Worm (Caenorhabditis elegans) whole organism, young adult: ENCODE measurements around the gene melo-3.

Experiments
- B0035.1 ChIP-seq: sonication (generic microtip); optimal IDR thresholded peaks from 2 replicates; lab custom pipeline; 2016; ENCODE audit warnings: missing genetic modification characterization, mild to moderate bottlenecking, missing compliant biosample characterization, missing genotype, missing genetic modification reagents
- F33H1.4 ChIP-seq: fragments of 200-800 bp; sonication (Bioruptor generic); IDR thresholded peaks from 2 replicates; pipeline ENCODE4 v1.3.6; 2022; ENCODE audit warnings: missing genetic modification reagents, missing genetic modification characterization, missing compliant biosample characterization
- F49E8.2 ChIP-seq: sonication (generic microtip); optimal IDR thresholded peaks from 3 replicates; lab custom pipeline; 2017; ENCODE audit warnings: missing genetic modification characterization, mild to moderate bottlenecking, missing compliant biosample characterization, antibody characterized with exemption, moderate library complexity; ENCODE audit not compliant: insufficient read depth
- F57A8.1 ChIP-seq: fragments of 200-800 bp; sonication (Bioruptor generic); optimal IDR thresholded peaks from 2 replicates; lab custom pipeline; 2018; ENCODE audit warnings: mild to moderate bottlenecking, missing genetic modification characterization, moderate library complexity, missing compliant biosample characterization
- K11D2.4 ChIP-seq: fragments of 200-800 bp; sonication (Bioruptor generic); IDR thresholded peaks from 2 replicates; pipeline ENCODE4 v1.3.6; 2022; ENCODE audit warnings: missing genetic modification reagents, missing genetic modification characterization, missing compliant biosample characterization
- T07F8.4 ChIP-seq: sonication (generic microtip); optimal IDR thresholded peaks from 2 replicates; lab custom pipeline; 2016; ENCODE audit warnings: mild to moderate bottlenecking, missing genetic modification characterization, moderate library complexity, missing compliant biosample characterization
- Y95B8A.8 ChIP-seq: fragments of 200-800 bp; sonication (Bioruptor generic); IDR thresholded peaks from 2 replicates; pipeline ENCODE4 v1.3.6; 2022; ENCODE audit warnings: missing genetic modification reagents, missing genetic modification characterization, missing compliant biosample characterization
- ZK185.1 ChIP-seq: sonication (generic microtip); optimal IDR thresholded peaks from 2 replicates; lab custom pipeline; 2016; ENCODE audit warnings: mild to moderate bottlenecking, missing genetic modification characterization, missing compliant biosample characterization; ENCODE audit not compliant: poor library complexity, severe bottlenecking
- aptf-2 ChIP-seq: fragments of 200-800 bp; sonication (Bioruptor generic); conservative IDR thresholded peaks from 2 replicates; pipeline ENCODE4 v1.3.6; 2022; ENCODE audit warnings: missing genetic modification reagents, missing genetic modification characterization, missing compliant biosample characterization
- athp-1 ChIP-seq: sonication (generic microtip); optimal IDR thresholded peaks from 2 replicates; lab custom pipeline; 2017; ENCODE audit warnings: mild to moderate bottlenecking, missing genetic modification characterization, missing compliant biosample characterization
- attf-6 ChIP-seq: fragments of 200-800 bp; sonication (Bioruptor generic); IDR thresholded peaks from 2 replicates; pipeline ENCODE4 v1.3.6; 2022; ENCODE audit warnings: missing genetic modification reagents, missing genetic modification characterization, missing compliant biosample characterization
- bed-1 ChIP-seq: fragments of 200-800 bp; sonication (Bioruptor generic); IDR thresholded peaks from 2 replicates; pipeline ENCODE4 v1.3.6; 2022; ENCODE audit warnings: missing genetic modification reagents, missing genetic modification characterization, missing compliant biosample characterization
- bed-2 ChIP-seq: fragments of 200-800 bp; sonication (Bioruptor generic); IDR thresholded peaks from 2 replicates; pipeline ENCODE4 v1.3.6; 2022; ENCODE audit warnings: missing genetic modification reagents, missing genetic modification characterization, missing compliant biosample characterization
- cebp-2 ChIP-seq: fragments of 200-800 bp; sonication (Bioruptor generic); IDR thresholded peaks from 2 replicates; pipeline ENCODE4 v1.3.6; 2022; ENCODE audit warnings: missing genetic modification characterization, missing compliant biosample characterization
- ceh-100 ChIP-seq: fragments of 200-800 bp; sonication (Bioruptor generic); IDR thresholded peaks from 2 replicates; pipeline ENCODE4 v1.3.6; 2022; ENCODE audit warnings: missing genetic modification reagents, missing genetic modification characterization, missing compliant biosample characterization
- ceh-40 ChIP-seq: fragments of 200-800 bp; sonication (Bioruptor generic); IDR thresholded peaks from 2 replicates; pipeline ENCODE4 v1.3.6; 2022; ENCODE audit warnings: missing genetic modification characterization, missing compliant biosample characterization
- ceh-58 ChIP-seq: fragments of 200-800 bp; sonication (Bioruptor generic); IDR thresholded peaks from 2 replicates; pipeline ENCODE4 v1.3.6; 2022; ENCODE audit warnings: missing genetic modification characterization, missing compliant biosample characterization
- dox-1 ChIP-seq: fragments of 200-800 bp; sonication (Bioruptor generic); IDR thresholded peaks from 2 replicates; pipeline ENCODE4 v1.3.6; 2022; ENCODE audit warnings: missing genetic modification reagents, missing genetic modification characterization, missing compliant biosample characterization
- ekl-4 ChIP-seq: fragments of 200-800 bp; sonication (Bioruptor generic); IDR thresholded peaks from 2 replicates; pipeline ENCODE4 v1.3.6; 2022; ENCODE audit warnings: missing genetic modification reagents, missing genetic modification characterization, missing compliant biosample characterization
- hlh-12 ChIP-seq: sonication (generic microtip); optimal IDR thresholded peaks from 2 replicates; lab custom pipeline; 2016; ENCODE audit warnings: missing genetic modification characterization, missing compliant biosample characterization
- hrde-1 ChIP-seq: sonication (generic microtip); optimal IDR thresholded peaks from 2 replicates; lab custom pipeline; 2016; ENCODE audit warnings: missing genetic modification characterization, mild to moderate bottlenecking, missing compliant biosample characterization, moderate library complexity, missing genotype, missing genetic modification reagents, borderline replicate concordance
- hsf-1 ChIP-seq: fragments of 200-800 bp; sonication (Bioruptor generic); IDR thresholded peaks from 2 replicates; pipeline ENCODE4 v1.3.6; 2022; ENCODE audit warnings: missing genetic modification reagents, missing genetic modification characterization, missing compliant biosample characterization
- lin-26 ChIP-seq: fragments of 200-800 bp; sonication (Bioruptor generic); IDR thresholded peaks from 2 replicates; pipeline ENCODE4 v1.3.6; 2022; ENCODE audit warnings: missing genetic modification reagents, missing genetic modification characterization, missing compliant biosample characterization
- lin-54 ChIP-seq: fragments of 200-800 bp; sonication (Bioruptor generic); optimal IDR thresholded peaks from 2 replicates; lab custom pipeline; 2018; ENCODE audit warnings: mild to moderate bottlenecking, missing genetic modification characterization, missing compliant biosample characterization
- lir-1 ChIP-seq: fragments of 200-800 bp; sonication (Bioruptor generic); conservative IDR thresholded peaks from 2 replicates; pipeline ENCODE4 v1.3.6; 2022; ENCODE audit warnings: missing genetic modification reagents, missing genetic modification characterization, missing compliant biosample characterization
- madf-3 ChIP-seq: fragments of 200-800 bp; sonication (Bioruptor generic); IDR thresholded peaks from 2 replicates; pipeline ENCODE4 v1.3.6; 2022; ENCODE audit warnings: missing genetic modification reagents, missing genetic modification characterization, missing compliant biosample characterization
- madf-6 ChIP-seq: fragments of 200-800 bp; sonication (Bioruptor generic); IDR thresholded peaks from 2 replicates; pipeline ENCODE4 v1.3.6; 2022; ENCODE audit warnings: missing genetic modification reagents, missing genetic modification characterization, missing compliant biosample characterization
- mcd-1 ChIP-seq: fragments of 200-800 bp; sonication (Bioruptor generic); IDR thresholded peaks from 2 replicates; pipeline ENCODE4 v1.3.6; 2022; ENCODE audit warnings: missing genetic modification reagents, missing genetic modification characterization, missing compliant biosample characterization
- mes-4 ChIP-seq: sonication (generic microtip); optimal IDR thresholded peaks from 2 replicates; lab custom pipeline; 2016; ENCODE audit warnings: missing genotype, missing genetic modification characterization, missing compliant biosample characterization
- nfyb-1 ChIP-seq: fragments of 200-800 bp; sonication (Bioruptor generic); IDR thresholded peaks from 2 replicates; pipeline ENCODE4 v1.3.6; 2022; ENCODE audit warnings: missing genetic modification reagents, missing genetic modification characterization, missing compliant biosample characterization
- nhr-120 ChIP-seq: fragments of 200-800 bp; sonication (Bioruptor generic); IDR thresholded peaks from 2 replicates; pipeline ENCODE4 v1.3.6; 2022; ENCODE audit warnings: missing genetic modification characterization, missing compliant biosample characterization
- nhr-179 ChIP-seq: sonication (generic microtip); optimal IDR thresholded peaks from 2 replicates; lab custom pipeline; 2016; ENCODE audit warnings: mild to moderate bottlenecking, missing genetic modification characterization, missing compliant biosample characterization
- pbrm-1 ChIP-seq: fragments of 200-800 bp; sonication (Bioruptor generic); IDR thresholded peaks from 2 replicates; pipeline ENCODE4 v1.3.6; 2022; ENCODE audit warnings: missing genetic modification reagents, missing genetic modification characterization, missing compliant biosample characterization
- pha-4 ChIP-seq: fragments of 150-350 bp; sonication (generic microtip); optimal IDR thresholded peaks from 2 replicates; lab custom pipeline; 2014; ENCODE audit warnings: missing biosample characterization, missing genetic modification reagents, missing genetic modification characterization
- rcor-1 ChIP-seq: fragments of 200-800 bp; sonication (Bioruptor generic); IDR thresholded peaks from 2 replicates; pipeline ENCODE4 v1.3.6; 2022; ENCODE audit warnings: missing genetic modification reagents, missing genetic modification characterization, missing compliant biosample characterization
- repo-1 ChIP-seq: sonication (generic microtip); optimal IDR thresholded peaks from 2 replicates; lab custom pipeline; 2017; ENCODE audit warnings: mild to moderate bottlenecking, missing genetic modification characterization, missing compliant biosample characterization
- sdz-38 ChIP-seq: sonication (generic microtip); optimal IDR thresholded peaks from 2 replicates; lab custom pipeline; 2016; ENCODE audit warnings: missing genotype, missing genetic modification characterization, missing compliant biosample characterization
- sea-2 ChIP-seq: fragments of 200-800 bp; sonication (Bioruptor generic); IDR thresholded peaks from 2 replicates; pipeline ENCODE4 v1.3.6; 2022; ENCODE audit warnings: missing genetic modification characterization, missing compliant biosample characterization
- snpc-1.1 ChIP-seq: sonication (generic microtip); optimal IDR thresholded peaks from 2 replicates; lab custom pipeline; 2017; ENCODE audit warnings: missing genetic modification characterization, mild to moderate bottlenecking, missing compliant biosample characterization, antibody characterized with exemption, moderate library complexity, missing genotype, missing genetic modification reagents; ENCODE audit not compliant: insufficient read depth
- snpc-3.4 ChIP-seq: sonication (generic microtip); optimal IDR thresholded peaks from 2 replicates; lab custom pipeline; 2017; ENCODE audit warnings: missing genetic modification characterization, mild to moderate bottlenecking, missing compliant biosample characterization, antibody characterized with exemption, moderate library complexity, missing genotype, missing genetic modification reagents
- tbp1 ChIP-seq: fragments of 200-800 bp; sonication (Bioruptor generic); optimal IDR thresholded peaks from 2 replicates; lab custom pipeline; 2018; ENCODE audit warnings: mild to moderate bottlenecking, missing genetic modification characterization, missing compliant biosample characterization
- tbx-9 ChIP-seq: sonication (generic microtip); optimal IDR thresholded peaks from 2 replicates; lab custom pipeline; 2016; ENCODE audit warnings: borderline replicate concordance, missing genetic modification characterization, inconsistent platforms, missing compliant biosample characterization
- tlf-1 ChIP-seq: fragments of 200-800 bp; sonication (Bioruptor generic); optimal IDR thresholded peaks from 2 replicates; lab custom pipeline; 2018; ENCODE audit warnings: mild to moderate bottlenecking, missing genetic modification characterization, missing compliant biosample characterization
- zim-3 ChIP-seq: sonication (generic microtip); optimal IDR thresholded peaks from 2 replicates; lab custom pipeline; 2017; ENCODE audit warnings: mild to moderate bottlenecking, missing genetic modification characterization, moderate library complexity, missing compliant biosample characterization
- ztf-25 ChIP-seq: fragments of 200-800 bp; sonication (Bioruptor generic); IDR thresholded peaks from 2 replicates; pipeline ENCODE4 v1.3.6; 2022; ENCODE audit warnings: missing genetic modification reagents, missing genetic modification characterization, missing compliant biosample characterization

Gene melo-3

ce11 chrV:15000055-15000704 is 36.5 kb downstream of the melo-3 start, which contains the start of gene rps-16 (continued):
- no peak for TF ChIP-seq hlh-12
- TF ChIP-seq tlf-1: peak; percentile 61
- TF ChIP-seq T07F8.4 (tag; lab: Kevin White, UChicago): no peak
- TF ChIP-seq ceh-100 (GFP tag; lab: Robert Waterston, UW): peak; percentile 81
- TF ChIP-seq repo-1 (tag; lab: Kevin White, UChicago): no peak
- 0 out of 2 replicates have a peak, but pooled peaks have one; percentile 8 for TF ChIP-seq Y95B8A.8 (GFP tag; lab: Robert Waterston, UW)
- no peak for TF ChIP-seq sea-2
- TF ChIP-seq tbx-9: no peak
- 0 out of 2 replicates have a peak, but pooled peaks have one; percentile 31 for TF ChIP-seq bed-2 (GFP tag; lab: Robert Waterston, UW)
- no peak; the same call in 1 of the 2 replicates for TF ChIP-seq lin-26
- TF ChIP-seq aptf-2 (GFP tag; lab: Robert Waterston, UW): no peak
- TF ChIP-seq lir-1 (GFP tag; lab: Robert Waterston, UW): no peak
- TF ChIP-seq ceh-58: 0 out of 2 replicates have a peak, but pooled peaks have one; percentile 85
- no peak for TF ChIP-seq zim-3 (tag; lab: Kevin White, UChicago)
- TF ChIP-seq F49E8.2 (tag; lab: Kevin White, UChicago): peak; percentile 25
- peak; percentile 35 for TF ChIP-seq F57A8.1 (GFP tag; lab: Kevin White, UChicago)
- TF ChIP-seq ztf-25 (GFP tag; lab: Robert Waterston, UW): no peak
- TF ChIP-seq nhr-120 (GFP tag; lab: Robert Waterston, UW): no peak
- TF ChIP-seq attf-6 (GFP tag; lab: Robert Waterston, UW): peak; percentile 77
- no peak for TF ChIP-seq F33H1.4
- TF ChIP-seq dox-1: peak; percentile 63
- TF ChIP-seq pha-4 (tag; lab: Kevin White, UChicago): no peak
- TF ChIP-seq mcd-1 (GFP tag; lab: Robert Waterston, UW): peak; percentile 67
- TF ChIP-seq ZK185.1 (tag; lab: Kevin White, UChicago): no peak
- no peak for TF ChIP-seq K11D2.4 (GFP tag; lab: Robert Waterston, UW)

DNA sequence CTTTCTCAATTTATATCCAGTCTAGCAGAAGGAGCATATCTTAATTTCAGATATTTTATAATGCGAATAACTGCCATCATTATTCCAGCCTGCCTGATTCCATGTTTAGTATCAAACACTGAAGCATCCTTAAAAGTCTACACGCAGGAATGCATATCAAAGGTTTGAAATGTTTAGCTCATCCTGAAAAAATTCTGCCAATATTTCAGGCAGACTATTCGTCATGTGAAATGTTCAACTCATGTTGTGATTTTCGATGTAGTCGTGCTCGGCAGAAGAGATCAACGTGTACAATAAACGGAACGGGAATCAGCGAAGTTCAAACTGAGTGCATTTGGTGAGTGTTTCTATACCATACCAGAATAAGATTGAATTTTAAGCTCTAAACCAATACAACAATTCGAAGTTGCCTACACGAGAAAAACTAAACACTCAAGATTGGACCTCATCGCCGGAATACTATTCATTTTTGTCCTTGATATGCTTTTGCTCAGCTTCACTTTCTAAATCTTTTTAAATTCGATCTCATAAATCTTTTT is 37.1 kb downstream of the melo-3 start, which contains the start of gene T01C3.11:
TSS of gene T01C3.11 (plus strand) at position 51 of the 539 bp plus-strand sequence.
- TF ChIP-seq attf-6 (GFP tag; lab: Robert Waterston, UW) (peak; percentile 53; the same call in 1 of the 2 replicates), F49E8.2 (tag; lab: Kevin White, UChicago) (peak; percentile 68), dox-1 (no peak), hlh-12 (no peak), B0035.1 (tag; lab: Kevin White, UChicago) (no peak), bed-2 (GFP tag; lab: Robert Waterston, UW) (no peak), sdz-38 (tag; lab: Kevin White, UChicago) (no peak), nfyb-1 (GFP tag; lab: Robert Waterston, UW) (no peak), tbp1 (GFP tag; lab: Kevin White, UChicago) (peak; percentile 32), ekl-4 (GFP tag; lab: Robert Waterston, UW) (peak; percentile 56; the same call in 1 of the 2 replicates), hrde-1 (tag; lab: Kevin White, UChicago) (peak; percentile 84), snpc-1.1 (tag; lab: Kevin White, UChicago) (peak; percentile 35), nhr-179 (tag; lab: Kevin White, UChicago) (no peak), cebp-2 (GFP tag; lab: Robert Waterston, UW) (no peak), hsf-1 (GFP tag; lab: Robert Waterston, UW) (peak; percentile 5; the same call in 1 of the 2 replicates), mes-4 (peak; percentile 16), rcor-1 (no peak), athp-1 (tag; lab: Kevin White, UChicago) (peak; percentile 34), madf-3 (peak; percentile 82; the same call in 1 of the 2 replicates), lin-54 (GFP tag; lab: Kevin White, UChicago) (peak; percentile 25), ceh-40 (0 out of 2 replicates have a peak, but pooled peaks have one; percentile 11), bed-1 (GFP tag; lab: Robert Waterston, UW) (no peak), snpc-3.4 (tag; lab: Kevin White, UChicago) (peak; percentile 50), pbrm-1 (GFP tag; lab: Robert Waterston, UW) (peak; percentile 13; the same call in 1 of the 2 replicates), madf-6 (GFP tag; lab: Robert Waterston, UW) (peak; percentile 57), ZK185.1 (tag; lab: Kevin White, UChicago) (peak; percentile 7)
